Worm (Caenorhabditis elegans): ENCODE results near the gene dach-1.

The dach-1 gene

DNA sequence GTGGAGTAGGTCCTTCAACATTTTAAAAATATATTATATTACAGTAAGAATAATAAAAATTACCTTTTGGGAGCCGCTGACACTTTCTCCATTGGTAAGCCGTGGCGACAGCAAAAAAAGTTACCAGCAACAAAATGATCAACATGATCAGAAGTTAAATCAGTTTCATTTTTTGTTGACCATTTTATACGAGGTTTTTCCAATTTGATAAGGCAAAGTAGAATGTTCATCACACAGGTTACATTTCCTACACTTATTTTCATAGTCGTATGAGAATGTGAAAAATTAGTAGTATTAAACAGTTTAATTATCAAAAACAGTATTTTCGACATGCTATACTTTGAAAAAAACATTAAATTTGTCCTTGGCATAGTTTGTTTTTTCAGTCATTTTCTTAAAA, 23.0 kb downstream of the dach-1 start, which contains the start of gene cyp-34A10:
Gene cyp-34A10 (minus strand): TSS at position 146 of the 400 bp plus-strand sequence.
- no peak for TF ChIP-seq nhr-71 (tag; optimal IDR thresholded peaks at IDR 0.05)

DNA sequence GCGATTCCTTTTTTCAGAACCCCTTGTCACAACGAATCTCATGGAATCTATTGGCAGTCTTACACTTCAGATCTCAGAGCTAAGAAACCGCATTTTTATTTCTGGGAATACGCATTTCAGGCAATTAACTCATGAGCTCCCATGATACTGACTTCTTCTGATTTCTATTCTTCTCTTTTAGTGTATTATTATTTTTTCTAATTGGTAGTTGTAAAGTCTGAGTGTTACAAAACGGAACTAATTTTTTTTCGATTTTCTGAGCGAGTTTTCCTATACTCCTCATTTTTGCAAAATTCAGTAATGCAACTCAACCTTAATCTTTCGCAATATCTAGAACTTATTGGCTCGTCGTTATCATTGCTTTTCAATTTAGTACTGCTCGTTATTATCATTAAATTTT, 24.5 kb downstream of the dach-1 start, which contains the start of gene str-82:
Gene str-82 (plus strand): TSS at position 301 of the 400 bp plus-strand sequence.
- TF ChIP-seq mef-2 (tag; optimal IDR thresholded peaks at IDR 0.05) (no peak), ceh-63 (GFP tag; optimal IDR thresholded peaks at IDR 0.05) (no peak), xbp-1 (tag; optimal IDR thresholded peaks at IDR 0.05) (no peak), ceh-8 (GFP tag; optimal IDR thresholded peaks at IDR 0.05) (no peak), Y116A8C.19 (tag; optimal IDR thresholded peaks at IDR 0.05; ENCODE audit: borderline replicate concordance) (no peak), unc-86 (tag; optimal IDR thresholded peaks at IDR 0.05) (no peak), swsn-7 (tag; optimal IDR thresholded peaks at IDR 0.05) (no peak), snpc-4 (tag; optimal IDR thresholded peaks at IDR 0.05) (no peak), elt-3 (tag; optimal IDR thresholded peaks at IDR 0.05) (no peak), mep-1 (tag; optimal IDR thresholded peaks at IDR 0.05) (no peak), nhr-11 (tag; optimal IDR thresholded peaks at IDR 0.05) (no peak)

ce11 chrV:3976964-3977363, 27.1 kb downstream of the dach-1 start, which contains the start of gene str-83:
Gene str-83 (plus strand): TSS chrV:3977264.
- no peak for TF ChIP-seq hlh-17 (GFP tag; optimal IDR thresholded peaks at IDR 0.05; ENCODE audit: borderline replicate concordance)
- TF ChIP-seq efl-3 (GFP tag; optimal IDR thresholded peaks at IDR 0.05) = no peak
- no peak for TF ChIP-seq ets-5 (GFP tag; IDR thresholded peaks at IDR 0.05)
- no peak for TF ChIP-seq pag-3 (tag; optimal IDR thresholded peaks at IDR 0.05; ENCODE audit: borderline replicate concordance, insufficient read depth)

DNA sequence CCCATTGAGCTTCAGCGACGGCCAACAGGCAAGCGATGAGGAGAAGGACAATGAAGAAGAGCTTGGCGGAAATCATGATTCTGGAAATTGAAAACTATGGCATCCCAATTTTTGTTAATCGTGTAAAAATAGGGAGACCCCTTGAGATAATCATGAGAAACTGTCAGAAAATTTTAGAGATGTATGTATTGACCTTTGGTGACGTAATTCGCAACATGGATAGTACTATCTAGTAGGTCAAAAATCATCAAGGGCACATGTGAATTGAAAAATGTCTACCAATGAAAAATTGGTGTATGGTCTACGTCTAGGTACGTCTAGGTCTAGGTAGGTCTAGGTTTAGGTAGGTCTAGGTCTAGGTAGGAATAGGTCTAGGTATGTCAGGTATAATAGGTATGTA, 29.2 kb downstream of the dach-1 start, which contains the start of gene nlp-34:
Gene nlp-34 (minus strand): TSS at position 82 of the 400 bp plus-strand sequence.
- TF ChIP-seq nhr-85 (tag) (peak; percentile 73), hlh-17 (GFP tag; optimal IDR thresholded peaks at IDR 0.05; ENCODE audit: borderline replicate concordance) (no peak)

DNA sequence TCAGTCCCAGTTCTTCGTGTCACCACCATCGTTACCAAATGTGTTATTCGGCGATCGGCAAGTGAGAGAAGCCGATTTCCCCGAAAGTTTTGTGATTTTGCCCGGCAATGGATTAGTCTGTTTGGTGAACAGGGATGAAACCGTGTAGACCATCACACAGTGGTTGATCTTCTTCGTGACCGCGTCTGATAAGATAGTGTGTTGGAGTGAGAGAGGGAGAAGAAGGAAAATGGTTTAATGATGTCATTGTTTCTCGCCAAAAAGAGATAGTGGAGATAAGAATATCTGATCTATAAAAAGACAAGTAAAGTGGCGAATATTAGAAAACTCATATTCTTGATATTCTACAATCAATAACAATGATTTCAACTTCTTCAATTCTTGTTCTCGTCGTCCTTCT, 30.0 kb downstream of the dach-1 start, which contains the start of gene nlp-31:
Gene nlp-31 (plus strand): TSS at position 237 of the 400 bp plus-strand sequence.
- peak in 1 of 2 experiments; percentile 21 for TF ChIP-seq lsy-2 (tag; optimal IDR thresholded peaks at IDR 0.05)
- TF ChIP-seq nhr-85 (tag) = peak; percentile 97
- TF ChIP-seq aly-2 (tag; optimal IDR thresholded peaks at IDR 0.05) = no peak
- peak; percentile 89 for TF ChIP-seq blmp-1 (tag; optimal IDR thresholded peaks at IDR 0.05)
- TF ChIP-seq jun-1 (tag; optimal IDR thresholded peaks at IDR 0.05) = peak; percentile 23
- no peak for TF ChIP-seq skn-1 (tag; optimal IDR thresholded peaks at IDR 0.05)
- peak; percentile 12 for TF ChIP-seq nhr-237 (tag; optimal IDR thresholded peaks at IDR 0.05)
- peak; percentile 27 for TF ChIP-seq snu-23 (GFP tag; optimal IDR thresholded peaks at IDR 0.05)
- TF ChIP-seq mep-1 (tag; optimal IDR thresholded peaks at IDR 0.05) = peak; percentile 10
- TF ChIP-seq tbx-2 (tag; optimal IDR thresholded peaks at IDR 0.05) = peak; percentile 27
- TF ChIP-seq nhr-20 (tag; optimal IDR thresholded peaks at IDR 0.05) = peak; percentile 88
- TF ChIP-seq lin-35 (GFP tag; optimal IDR thresholded peaks at IDR 0.05) = peak in 1 of 2 experiments; percentile 43
- peak; percentile 27 for TF ChIP-seq ztf-4 (tag; optimal IDR thresholded peaks at IDR 0.05)
- peak; percentile 80 for TF ChIP-seq nhr-71 (tag; optimal IDR thresholded peaks at IDR 0.05)
- TF ChIP-seq lin-14 (GFP tag; optimal IDR thresholded peaks at IDR 0.05) = peak; percentile 73
- 0 out of 2 replicates have a peak, but pooled peaks have one; percentile 29 for TF ChIP-seq nhr-19 (GFP tag; conservative IDR thresholded peaks at IDR 0.05)
- TF ChIP-seq alr-1 (tag; optimal IDR thresholded peaks at IDR 0.05; ENCODE audit: borderline replicate concordance) = no peak
- TF ChIP-seq nhr-90 (tag; optimal IDR thresholded peaks at IDR 0.05; ENCODE audit: poor library complexity) = peak; percentile 29
- TF ChIP-seq elt-3 (tag; optimal IDR thresholded peaks at IDR 0.05) = peak; percentile 64 to 97 (median 96)
- TF ChIP-seq nhr-28 (tag; optimal IDR thresholded peaks at IDR 0.05) = no peak
- TF ChIP-seq mdl-1 (tag; optimal IDR thresholded peaks at IDR 0.05) = peak in 1 of 2 experiments; percentile 41
- no peak for TF ChIP-seq nhr-77 (tag; optimal IDR thresholded peaks at IDR 0.05)
